Fruit fly (Drosophila melanogaster): ENCODE measurements around the gene GC1.

- TF ChIP-seq psq (optimal IDR thresholded peaks at IDR 0.05) (no peak), Myc (optimal IDR thresholded peaks at IDR 0.05) (no peak), h (optimal IDR thresholded peaks at IDR 0.05) (no peak), insv (optimal IDR thresholded peaks at IDR 0.05) (no peak), ttk (optimal IDR thresholded peaks at IDR 0.05) (no peak)
Measured at dm6 chr3R:11992934-11993670, 25.6 kb downstream of the GC1 start, which contains the start of gene mfas.
